Fruit fly (Drosophila melanogaster) whole organism, embryonic: ENCODE data around the gene CG34429.

Experiments used
- Adf1 ChIP-seq: fragments of 200-800 bp; sonication (Bioruptor generic); IDR thresholded peaks from 2 replicates; pipeline ENCODE4 v1.3.6; 2022; ENCODE audit warnings: missing biosample characterization, missing genetic modification characterization
- Atf-2 ChIP-seq: fragments of 200-800 bp; sonication (Bioruptor generic); optimal IDR thresholded peaks from 2 replicates; lab custom pipeline; 2016; ENCODE audit warnings: missing biosample characterization, missing genetic modification characterization
- Awh ChIP-seq: fragments of 200-800 bp; sonication (Bioruptor generic); IDR thresholded peaks from 2 replicates; pipeline ENCODE4, ENCODE4 v1.3.6; 2022; ENCODE audit warnings: missing biosample characterization, missing genetic modification characterization
- CG10959 ChIP-seq: fragments of 200-800 bp; sonication (Bioruptor generic); IDR thresholded peaks from 2 replicates; pipeline ENCODE4 v1.3.6; 2022; ENCODE audit warnings: missing biosample characterization, missing genetic modification characterization
- CG12071 ChIP-seq: fragments of 200-800 bp; sonication (Bioruptor generic); optimal IDR thresholded peaks from 3 replicates; lab custom pipeline; 2018; ENCODE audit warnings: missing biosample characterization, mild to moderate bottlenecking, missing genetic modification characterization
- CG12744 ChIP-seq: fragments of 200-800 bp; sonication (Bioruptor generic); optimal IDR thresholded peaks from 2 replicates; lab custom pipeline; 2016; ENCODE audit warnings: missing biosample characterization, missing genetic modification characterization
- CG14050 ChIP-seq: fragments of 200-800 bp; sonication (Bioruptor generic); IDR thresholded peaks from 3 replicates; pipeline ENCODE4 v1.3.6; 2022; ENCODE audit warnings: missing biosample characterization, missing genetic modification characterization
- CG14965 ChIP-seq: fragments of 200-800 bp; sonication (Bioruptor generic); optimal IDR thresholded peaks from 2 replicates; lab custom pipeline; 2016; ENCODE audit warnings: missing biosample characterization, missing genetic modification characterization, borderline replicate concordance
- CG15269 ChIP-seq: fragments of 200-800 bp; sonication (Bioruptor generic); optimal IDR thresholded peaks from 2 replicates; lab custom pipeline; 2018; ENCODE audit warnings: missing biosample characterization, mild to moderate bottlenecking, missing genetic modification characterization, moderate library complexity
- CG16779 ChIP-seq: fragments of 200-800 bp; sonication (Bioruptor generic); IDR thresholded peaks from 2 replicates; pipeline ENCODE4 v1.3.6; 2022; ENCODE audit warnings: missing biosample characterization, missing genetic modification characterization
- CG17568 ChIP-seq: fragments of 200-800 bp; sonication (Bioruptor generic); optimal IDR thresholded peaks from 2 replicates; lab custom pipeline; 2018; ENCODE audit warnings: missing biosample characterization, mild to moderate bottlenecking, missing genetic modification characterization, moderate library complexity
- CG17612 ChIP-seq: fragments of 200-800 bp; sonication (Bioruptor generic); IDR thresholded peaks from 2 replicates; pipeline ENCODE4 v1.3.6; 2022; ENCODE audit warnings: missing biosample characterization, missing genetic modification characterization
- CG17802 ChIP-seq: fragments of 200-800 bp; sonication (Bioruptor generic); optimal IDR thresholded peaks from 2 replicates; lab custom pipeline; 2018; ENCODE audit warnings: missing biosample characterization, mild to moderate bottlenecking, missing genetic modification characterization, moderate library complexity
- CG1832 ChIP-seq: fragments of 200-800 bp; sonication (Bioruptor generic); optimal IDR thresholded peaks from 2 replicates; lab custom pipeline; 2017; ENCODE audit warnings: missing biosample characterization, mild to moderate bottlenecking, missing genetic modification characterization, inconsistent platforms
- CG32532 ChIP-seq: fragments of 200-800 bp; sonication (Bioruptor generic); IDR thresholded peaks from 2 replicates; pipeline ENCODE4 v1.3.6; 2022; ENCODE audit warnings: missing biosample characterization, missing genetic modification characterization
- CG3281 ChIP-seq: fragments of 200-800 bp; sonication (Bioruptor generic); optimal IDR thresholded peaks from 3 replicates; lab custom pipeline; 2017; ENCODE audit warnings: missing biosample characterization, mild to moderate bottlenecking, missing genetic modification characterization
- CG33213 ChIP-seq: fragments of 200-800 bp; sonication (Bioruptor generic); optimal IDR thresholded peaks from 3 replicates; lab custom pipeline; 2016; ENCODE audit warnings: missing biosample characterization, missing genetic modification characterization
- CG4360 ChIP-seq: fragments of 200-800 bp; sonication (Bioruptor generic); IDR thresholded peaks from 2 replicates; pipeline ENCODE4 v1.3.6; 2022; ENCODE audit warnings: missing biosample characterization, missing genetic modification characterization
- CG5180 ChIP-seq: fragments of 200-800 bp; sonication (Bioruptor generic); optimal IDR thresholded peaks from 3 replicates; lab custom pipeline; 2017; ENCODE audit warnings: missing biosample characterization, missing genetic modification characterization, mild to moderate bottlenecking, moderate library complexity, missing genetic modification reagents
- CG6854 ChIP-seq: fragments of 200-800 bp; sonication (Bioruptor generic); optimal IDR thresholded peaks from 3 replicates; lab custom pipeline; 2017; ENCODE audit warnings: missing biosample characterization, mild to moderate bottlenecking, missing genetic modification characterization
- CG7928 ChIP-seq: fragments of 200-800 bp; sonication (Bioruptor generic); optimal IDR thresholded peaks from 2 replicates; lab custom pipeline; 2017; ENCODE audit warnings: missing biosample characterization, mild to moderate bottlenecking, missing genetic modification characterization
- CG9215 ChIP-seq: fragments of 200-800 bp; sonication (Bioruptor generic); IDR thresholded peaks from 2 replicates; pipeline ENCODE4 v1.3.6; 2022; ENCODE audit warnings: missing biosample characterization, missing genetic modification characterization
- CHES-1-like ChIP-seq: fragments of 200-800 bp; sonication (Bioruptor generic); optimal IDR thresholded peaks from 2 replicates; lab custom pipeline; 2016; ENCODE audit warnings: missing biosample characterization, missing genetic modification characterization
- Dip3 ChIP-seq: fragments of 200-800 bp; sonication (Bioruptor generic); optimal IDR thresholded peaks from 3 replicates; lab custom pipeline; 2016; ENCODE audit warnings: missing biosample characterization, missing genetic modification characterization
- Dll ChIP-seq: fragments of 200-800 bp; sonication (Bioruptor generic); IDR thresholded peaks from 4 replicates; pipeline ENCODE4 v1.3.6; 2022; ENCODE audit warnings: missing biosample characterization, missing genetic modification characterization; ENCODE audit not compliant: partially characterized antibody
- Drgx ChIP-seq: fragments of 200-800 bp; sonication (Bioruptor generic); IDR thresholded peaks from 2 replicates; pipeline ENCODE4 v1.3.6; 2022; ENCODE audit warnings: missing biosample characterization, missing genetic modification characterization
- GATAe ChIP-seq: fragments of 200-800 bp; sonication (Bioruptor generic); conservative IDR thresholded peaks from 2 replicates; pipeline ENCODE4 v1.3.6; 2022; ENCODE audit warnings: missing biosample characterization, missing genetic modification characterization
- HmgZ ChIP-seq: fragments of 200-800 bp; sonication (Bioruptor generic); optimal IDR thresholded peaks from 2 replicates; lab custom pipeline; 2018; ENCODE audit warnings: missing biosample characterization, mild to moderate bottlenecking, missing genetic modification characterization
- NC2α ChIP-seq: fragments of 200-800 bp; sonication (Bioruptor generic); optimal IDR thresholded peaks from 2 replicates; lab custom pipeline; 2016; ENCODE audit warnings: missing biosample characterization, missing genetic modification characterization
- PHDP ChIP-seq: fragments of 200-800 bp; sonication (Bioruptor generic); optimal IDR thresholded peaks from 3 replicates; lab custom pipeline; 2018; ENCODE audit warnings: missing biosample characterization, mild to moderate bottlenecking, missing genetic modification characterization, moderate library complexity
- Pdp1 ChIP-seq, 2 experiments: fragments of 200-800 bp; sonication (Bioruptor generic); optimal IDR thresholded peaks; 3 replicates each; lab custom pipeline; 2016; ENCODE audit warnings: missing biosample characterization in 2 of 2, missing genetic modification characterization in 2 of 2, mild to moderate bottlenecking in 1 of 2, moderate library complexity in 1 of 2
- Usf ChIP-seq: fragments of 200-800 bp; sonication (Bioruptor generic); optimal IDR thresholded peaks from 2 replicates; lab custom pipeline; 2017; ENCODE audit warnings: missing genotype, missing biosample characterization, missing genetic modification characterization
- Xrp1 ChIP-seq: fragments of 200-800 bp; sonication (Bioruptor generic); IDR thresholded peaks from 2 replicates; pipeline ENCODE4 v1.3.6; 2022; ENCODE audit warnings: missing biosample characterization, missing genetic modification characterization
- amos ChIP-seq: fragments of 200-800 bp; sonication (Bioruptor generic); IDR thresholded peaks from 2 replicates; pipeline ENCODE4 v1.3.6; 2022; ENCODE audit warnings: missing biosample characterization, missing genetic modification characterization; ENCODE audit not compliant: partially characterized antibody
- fd64A ChIP-seq: fragments of 200-800 bp; sonication (Bioruptor generic); optimal IDR thresholded peaks from 3 replicates; lab custom pipeline; 2018; ENCODE audit warnings: missing biosample characterization, mild to moderate bottlenecking, missing genetic modification characterization
- hth ChIP-seq: fragments of >200 bp; optimal IDR thresholded peaks from 2 replicates; lab custom pipeline; 2017; ENCODE audit warnings: inconsistent platforms
- lola ChIP-seq, 3 experiments: fragments of >200 bp in 2 of 3; fragments of 200-800 bp in 1 of 3; sonication (Bioruptor generic) in 1 of 3; optimal IDR thresholded peaks; 2 replicates each; lab custom pipeline; 2017 to 2019; ENCODE audit warnings: missing biosample characterization in 3 of 3, missing genetic modification characterization in 3 of 3, mild to moderate bottlenecking in 1 of 3, moderate library complexity in 1 of 3
- oc ChIP-seq: fragments of 200-800 bp; sonication (Bioruptor generic); optimal IDR thresholded peaks from 2 replicates; lab custom pipeline; 2018; ENCODE audit warnings: missing biosample characterization, mild to moderate bottlenecking, missing genetic modification characterization, moderate library complexity
- pan ChIP-seq, 4 experiments: fragments of >200 bp in 3 of 4; fragments of 200-800 bp in 1 of 4; sonication (Bioruptor generic) in 1 of 4; optimal IDR thresholded peaks in 3 of 4; IDR thresholded peaks in 1 of 4; 2 replicates each; pipeline versions ENCODE4 v1.3.6 to Lab custom; 2017 to 2022; ENCODE audit warnings: missing biosample characterization in 2 of 4, missing genetic modification characterization in 2 of 4, mixed read lengths in 1 of 4
- pho ChIP-seq: fragments of 200-800 bp; sonication (Bioruptor generic); optimal IDR thresholded peaks from 2 replicates; lab custom pipeline; 2016; ENCODE audit warnings: missing biosample characterization, missing genetic modification characterization
- rib ChIP-seq: fragments of 200-800 bp; sonication (Bioruptor generic); IDR thresholded peaks from 2 replicates; pipeline ENCODE4 v1.3.6; 2022; ENCODE audit warnings: missing biosample characterization, missing genetic modification characterization
- row ChIP-seq: fragments of 200-800 bp; sonication (Bioruptor generic); IDR thresholded peaks from 3 replicates; pipeline ENCODE4 v1.3.6; 2022; ENCODE audit warnings: missing biosample characterization, missing genetic modification characterization
- ttk ChIP-seq: fragments of 200-800 bp; sonication (Bioruptor generic); IDR thresholded peaks from 2 replicates; pipeline ENCODE4 v2.1.2; 2022; ENCODE audit warnings: missing biosample characterization, missing genetic modification characterization
- twi ChIP-seq: fragments of 200-800 bp; optimal IDR thresholded peaks from 2 replicates; lab custom pipeline; 2019; ENCODE audit warnings: missing biosample characterization, mild to moderate bottlenecking, missing genetic modification characterization, moderate library complexity

CG34429 gene

dm6 chr3L:13032085-13032914 lies 30.5 kb upstream of the CG34429 start (continued):
- TF ChIP-seq ttk (GFP tag; lab: Robert Waterston, UW), result no peak
- no peak for TF ChIP-seq PHDP (tag; lab: Kevin White, UChicago)
- no peak for TF ChIP-seq CG9215
- TF ChIP-seq Adf1 (GFP tag; lab: Robert Waterston, UW), result no peak
- no peak for TF ChIP-seq hth (lab: Kevin White, UChicago)
- TF ChIP-seq Drgx (GFP tag; lab: Robert Waterston, UW), result no peak
- peak; percentile 7; the same call in 1 of the 2 replicates for TF ChIP-seq amos (GFP tag; lab: Robert Waterston, UW)
- no peak for TF ChIP-seq CG12071 (GFP tag; lab: Kevin White, UChicago)
- TF ChIP-seq Awh (GFP tag; lab: Robert Waterston, UW), result no peak
- no peak for TF ChIP-seq CG17612 (GFP tag; lab: Robert Waterston, UW)
- TF ChIP-seq rib (GFP tag; lab: Robert Waterston, UW), result no peak
- TF ChIP-seq row (GFP tag; lab: Robert Waterston, UW), result peak; percentile 54
- TF ChIP-seq CG3281, result peak; percentile 1
- no peak for TF ChIP-seq Xrp1
- TF ChIP-seq Atf-2, result no peak
- TF ChIP-seq CG1832 (GFP tag; lab: Kevin White, UChicago), result peak; percentile 55
- TF ChIP-seq CG32532, result no peak
- TF ChIP-seq CG14965, result no peak
- TF ChIP-seq Dip3 (GFP tag; lab: Kevin White, UChicago), result no peak
- TF ChIP-seq pho, result no peak
- no peak for TF ChIP-seq CG16779 (GFP tag; lab: Robert Waterston, UW)
- TF ChIP-seq oc (tag; lab: Kevin White, UChicago), result peak; percentile 80
- TF ChIP-seq CG15269, result peak; percentile 56
- no peak for TF ChIP-seq CG6854 (GFP tag; lab: Kevin White, UChicago)
- TF ChIP-seq CG17568, result no peak
- TF ChIP-seq twi, result no peak
- TF ChIP-seq pan (optimal IDR thresholded peaks at IDR 0.05; lab: Kevin White, UChicago), result no peak
- TF ChIP-seq pan (GFP tag; optimal IDR thresholded peaks at IDR 0.05 in 1 of 2, IDR thresholded peaks at IDR 0.05 in 1 of 2), result no peak
- TF ChIP-seq CG10959, result no peak
- TF ChIP-seq CHES-1-like (GFP tag; lab: Kevin White, UChicago), result no peak
- no peak for TF ChIP-seq NC2α (GFP tag; lab: Kevin White, UChicago)
- no peak for TF ChIP-seq CG12744 (GFP tag; lab: Kevin White, UChicago)
- TF ChIP-seq CG5180 (GFP tag; lab: Kevin White, UChicago), result no peak
- no peak for TF ChIP-seq Usf (GFP tag; lab: Kevin White, UChicago)
- no peak for TF ChIP-seq CG7928
- no peak for TF ChIP-seq CG33213 (GFP tag; lab: Kevin White, UChicago)
- peak; percentile 67 for TF ChIP-seq fd64A (GFP tag; lab: Kevin White, UChicago)
- no peak for TF ChIP-seq HmgZ (tag; lab: Kevin White, UChicago)
- no peak for TF ChIP-seq CG17802 (tag; lab: Kevin White, UChicago)
- TF ChIP-seq Dll (GFP tag; lab: Robert Waterston, UW), result peak; percentile 72

dm6 chr3L:13032915-13033282 lies 29.9 kb upstream of the CG34429 start:
- TF ChIP-seq Pdp1 (GFP tag; optimal IDR thresholded peaks at IDR 0.05; lab: Kevin White, UChicago), result peak in 1 of 2 experiments; percentile 62
- peak in 1 of 3 experiments; percentile 49 for TF ChIP-seq lola (GFP tag; optimal IDR thresholded peaks at IDR 0.05; lab: Kevin White, UChicago)
- no peak for TF ChIP-seq CG14050 (GFP tag; lab: Robert Waterston, UW)
- TF ChIP-seq GATAe, result no peak
- TF ChIP-seq CG4360 (GFP tag; lab: Robert Waterston, UW), result peak; percentile 58
